Worm (Caenorhabditis elegans) whole organism, L2 larva: ENCODE data around the gene vit-4.

Source experiments
- Y55F3AM.14 ChIP-seq: fragments of 200-800 bp; sonication (Bioruptor generic); optimal IDR thresholded peaks from 2 replicates; lab custom pipeline; 2018; ENCODE audit warnings: mild to moderate bottlenecking, missing genetic modification characterization, missing compliant biosample characterization
- lin-39 ChIP-seq: fragments of 150-350 bp; optimal IDR thresholded peaks from 2 replicates; lab custom pipeline; 2014; ENCODE audit warnings: missing biosample characterization, missing genetic modification reagents, missing genetic modification characterization
- nhr-12 ChIP-seq: fragments of 150-350 bp; optimal IDR thresholded peaks from 2 replicates; lab custom pipeline; 2014; ENCODE audit warnings: missing biosample characterization, missing genetic modification characterization
- nhr-23 ChIP-seq: fragments of 150-350 bp; optimal IDR thresholded peaks from 2 replicates; lab custom pipeline; 2014; ENCODE audit warnings: missing biosample characterization, missing genetic modification reagents, missing genetic modification characterization
- unc-62 ChIP-seq: fragments of 150-350 bp; optimal IDR thresholded peaks from 2 replicates; lab custom pipeline; 2014; ENCODE audit warnings: missing biosample characterization, missing genetic modification reagents, missing genetic modification characterization
- ztf-1 ChIP-seq: fragments of 200-800 bp; sonication (Bioruptor generic); conservative IDR thresholded peaks from 2 replicates; pipeline ENCODE4 v1.3.6; 2022; ENCODE audit warnings: missing genetic modification characterization, missing compliant biosample characterization

DNA sequence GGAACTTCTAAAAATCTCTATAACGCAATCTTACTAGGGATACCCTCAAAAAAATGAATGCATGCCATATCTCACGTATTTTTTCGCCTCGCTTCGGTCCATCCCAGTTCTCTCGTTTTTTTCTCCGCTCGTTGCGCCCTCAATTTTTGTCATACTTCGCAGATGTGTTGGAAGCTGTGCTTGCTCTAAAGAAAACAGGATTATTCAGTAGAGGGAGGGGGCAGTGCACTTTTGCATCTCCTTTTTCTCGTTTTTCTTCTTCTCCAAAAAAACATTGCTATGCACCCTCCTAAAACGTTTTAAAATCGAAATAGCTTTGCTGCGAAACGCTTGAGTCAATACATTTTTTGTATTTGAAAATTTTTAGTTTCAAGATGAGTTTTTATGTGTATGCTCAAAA, 28.3 kb downstream of the vit-4 start:
- TF ChIP-seq nhr-23 (tag; lab: Kevin White, UChicago): no peak
- TF ChIP-seq nhr-12: no peak
- no peak for TF ChIP-seq lin-39 (tag; lab: Kevin White, UChicago)
- TF ChIP-seq ztf-1 (GFP tag; lab: Robert Waterston, UW): no peak
- no peak for TF ChIP-seq unc-62
- peak; percentile 31 for TF ChIP-seq Y55F3AM.14 (GFP tag; lab: Kevin White, UChicago)
